Fruit fly (Drosophila melanogaster) whole organism, embryonic: ENCODE measurements around the gene ND-B17.2.

Experiments
- B-H1 ChIP-seq: fragments of 200-800 bp; sonication (Bioruptor generic); IDR thresholded peaks from 3 replicates; pipeline ENCODE4 v1.3.6; 2022; ENCODE audit warnings: missing biosample characterization, missing genetic modification characterization
- CG10267 ChIP-seq: fragments of 200-800 bp; sonication (Bioruptor generic); optimal IDR thresholded peaks from 2 replicates; lab custom pipeline; 2018; ENCODE audit warnings: missing biosample characterization, mild to moderate bottlenecking, missing genetic modification characterization, moderate library complexity
- CG10462 ChIP-seq: fragments of 200-800 bp; sonication (Bioruptor generic); optimal IDR thresholded peaks from 2 replicates; lab custom pipeline; 2016; ENCODE audit warnings: missing biosample characterization, missing genetic modification characterization
- CG10654 ChIP-seq: fragments of 200-800 bp; sonication (Bioruptor generic); optimal IDR thresholded peaks from 2 replicates; lab custom pipeline; 2016; ENCODE audit warnings: missing biosample characterization, missing genetic modification characterization
- CG11093 ChIP-seq: fragments of 200-800 bp; sonication (Bioruptor generic); IDR thresholded peaks from 3 replicates; pipeline ENCODE4 v1.3.6; 2022; ENCODE audit warnings: missing biosample characterization, missing genetic modification characterization
- CG12219 ChIP-seq: fragments of 200-800 bp; sonication (Bioruptor generic); optimal IDR thresholded peaks from 3 replicates; lab custom pipeline; 2018; ENCODE audit warnings: missing biosample characterization, mild to moderate bottlenecking, missing genetic modification characterization
- CG13894 ChIP-seq: fragments of 200-800 bp; sonication (Bioruptor generic); optimal IDR thresholded peaks from 3 replicates; lab custom pipeline; 2018; ENCODE audit warnings: missing biosample characterization, mild to moderate bottlenecking, missing genetic modification characterization, moderate library complexity
- CG14667 ChIP-seq: fragments of 200-800 bp; sonication (Bioruptor generic); IDR thresholded peaks from 2 replicates; pipeline ENCODE4 v1.3.6; 2022; ENCODE audit warnings: missing biosample characterization, missing genetic modification characterization
- CG15514 ChIP-seq: fragments of 200-800 bp; sonication (Bioruptor generic); optimal IDR thresholded peaks from 3 replicates; lab custom pipeline; 2017; ENCODE audit warnings: missing biosample characterization, missing genetic modification characterization, mild to moderate bottlenecking, moderate library complexity, missing genetic modification reagents
- CG17912 ChIP-seq: fragments of 200-800 bp; sonication (Bioruptor generic); optimal IDR thresholded peaks from 2 replicates; lab custom pipeline; 2018; ENCODE audit warnings: missing biosample characterization, mild to moderate bottlenecking, missing genetic modification characterization
- CG1832 ChIP-seq: fragments of 200-800 bp; sonication (Bioruptor generic); optimal IDR thresholded peaks from 2 replicates; lab custom pipeline; 2017; ENCODE audit warnings: missing biosample characterization, mild to moderate bottlenecking, missing genetic modification characterization, inconsistent platforms
- CG18599 ChIP-seq: fragments of 200-800 bp; sonication (Bioruptor generic); optimal IDR thresholded peaks from 3 replicates; lab custom pipeline; 2017; ENCODE audit warnings: missing biosample characterization, missing genetic modification characterization, mild to moderate bottlenecking, moderate library complexity, missing genetic modification reagents
- CG33557 ChIP-seq: fragments of 200-800 bp; sonication (Bioruptor generic); optimal IDR thresholded peaks from 2 replicates; lab custom pipeline; 2019; ENCODE audit warnings: missing biosample characterization, mild to moderate bottlenecking, missing genetic modification characterization, moderate library complexity
- CG4617 ChIP-seq: fragments of 200-800 bp; sonication (Bioruptor generic); optimal IDR thresholded peaks from 3 replicates; lab custom pipeline; 2016; ENCODE audit warnings: missing biosample characterization, missing genetic modification characterization, borderline replicate concordance
- CG6175 ChIP-seq: fragments of 200-800 bp; sonication (Bioruptor generic); IDR thresholded peaks from 3 replicates; pipeline ENCODE4 v1.3.6; 2022; ENCODE audit warnings: missing biosample characterization, missing genetic modification characterization
- CG6854 ChIP-seq: fragments of 200-800 bp; sonication (Bioruptor generic); optimal IDR thresholded peaks from 3 replicates; lab custom pipeline; 2017; ENCODE audit warnings: missing biosample characterization, mild to moderate bottlenecking, missing genetic modification characterization
- CG7786 ChIP-seq: fragments of 200-800 bp; sonication (Bioruptor generic); optimal IDR thresholded peaks from 2 replicates; lab custom pipeline; 2016; ENCODE audit warnings: missing biosample characterization, missing genetic modification characterization
- CG7987 ChIP-seq: fragments of 200-800 bp; sonication (Bioruptor generic); optimal IDR thresholded peaks from 2 replicates; lab custom pipeline; 2018; ENCODE audit warnings: missing biosample characterization, mild to moderate bottlenecking, missing genetic modification characterization, moderate library complexity
- CTCF ChIP-seq: fragments of 200-800 bp; sonication (Bioruptor generic); optimal IDR thresholded peaks from 2 replicates; lab custom pipeline; 2017; ENCODE audit warnings: missing biosample characterization, mild to moderate bottlenecking, missing genetic modification characterization, moderate library complexity
- Dip3 ChIP-seq: fragments of 200-800 bp; sonication (Bioruptor generic); optimal IDR thresholded peaks from 3 replicates; lab custom pipeline; 2016; ENCODE audit warnings: missing biosample characterization, missing genetic modification characterization
- E2f2 ChIP-seq: fragments of 200-800 bp; sonication (Bioruptor generic); IDR thresholded peaks from 2 replicates; pipeline ENCODE4 v1.3.6; 2022; ENCODE audit warnings: missing biosample characterization, missing genetic modification characterization
- ERR ChIP-seq: fragments of 200-800 bp; sonication (Bioruptor generic); optimal IDR thresholded peaks from 2 replicates; lab custom pipeline; 2016; ENCODE audit warnings: missing biosample characterization, missing genetic modification characterization
- Ets65A ChIP-seq: fragments of 200-800 bp; sonication (Bioruptor generic); peaks from one replicate; lab custom pipeline; 2016; ENCODE audit warnings: missing biosample characterization, missing genetic modification characterization
- Hsf ChIP-seq: fragments of 200-800 bp; sonication (Bioruptor generic); optimal IDR thresholded peaks from 3 replicates; lab custom pipeline; 2016; ENCODE audit warnings: missing biosample characterization, missing genetic modification characterization
- Jarid2 ChIP-seq: fragments of 200-800 bp; sonication (Bioruptor generic); optimal IDR thresholded peaks from 3 replicates; lab custom pipeline; 2017; ENCODE audit warnings: mild to moderate bottlenecking, missing biosample characterization, missing genetic modification reagents, missing genetic modification characterization
- Med ChIP-seq: fragments of 200-800 bp; sonication (Bioruptor generic); peaks from one replicate; lab custom pipeline; 2016; ENCODE audit warnings: missing biosample characterization, missing genetic modification characterization, mild to moderate bottlenecking, inconsistent platforms, moderate library complexity
- Mes4 ChIP-seq: fragments of 200-800 bp; sonication (Bioruptor generic); optimal IDR thresholded peaks from 2 replicates; lab custom pipeline; 2016; ENCODE audit warnings: missing biosample characterization, missing genetic modification characterization
- NFAT ChIP-seq: fragments of 200-800 bp; sonication (Bioruptor generic); IDR thresholded peaks from 2 replicates; pipeline ENCODE4 v1.3.6; 2022; ENCODE audit warnings: missing biosample characterization, missing genetic modification characterization
- Rfx ChIP-seq: fragments of 200-800 bp; sonication (Bioruptor generic); IDR thresholded peaks from 2 replicates; pipeline ENCODE4 v1.3.6; 2022; ENCODE audit warnings: missing biosample characterization, missing genetic modification characterization
- Spps ChIP-seq: fragments of 200-800 bp; sonication (Bioruptor generic); optimal IDR thresholded peaks from 2 replicates; lab custom pipeline; 2018; ENCODE audit warnings: missing biosample characterization, mild to moderate bottlenecking, missing genetic modification characterization
- TFAM ChIP-seq: fragments of 200-800 bp; sonication (Bioruptor generic); optimal IDR thresholded peaks from 2 replicates; lab custom pipeline; 2017; ENCODE audit warnings: missing biosample characterization, missing genetic modification characterization, inconsistent platforms
- Taf1 ChIP-seq: fragments of 200-800 bp; sonication (Bioruptor generic); IDR thresholded peaks from 2 replicates; pipeline ENCODE4 v1.3.6; 2022; ENCODE audit warnings: missing biosample characterization, missing genetic modification characterization
- Trl ChIP-seq, 3 experiments: fragments of >200 bp in 2 of 3; fragments of 200-800 bp in 1 of 3; sonication (Bioruptor generic) in 1 of 3; optimal IDR thresholded peaks; 2 replicates in 1 of 3; 3 replicates in 2 of 3; lab custom pipeline; 2016 to 2017; ENCODE audit warnings: missing biosample characterization in 1 of 3, missing genetic modification characterization in 1 of 3
- az2 ChIP-seq: fragments of 200-800 bp; sonication (Bioruptor generic); optimal IDR thresholded peaks from 3 replicates; lab custom pipeline; 2016; ENCODE audit warnings: missing biosample characterization, missing genetic modification characterization
- cato ChIP-seq: fragments of 200-800 bp; sonication (Bioruptor generic); optimal IDR thresholded peaks from 2 replicates; lab custom pipeline; 2016; ENCODE audit warnings: missing biosample characterization, missing genetic modification characterization, borderline replicate concordance
- danr ChIP-seq: fragments of 200-800 bp; sonication (Bioruptor generic); IDR thresholded peaks from 2 replicates; pipeline ENCODE4 v1.3.6; 2022; ENCODE audit warnings: missing biosample characterization, missing genetic modification characterization
- eve ChIP-seq, 2 experiments: fragments of >200 bp; optimal IDR thresholded peaks; 2 replicates each; lab custom pipeline; 2017; ENCODE audit warnings: missing biosample characterization in 2 of 2, missing genetic modification characterization in 2 of 2
- fd64A ChIP-seq: fragments of 200-800 bp; sonication (Bioruptor generic); optimal IDR thresholded peaks from 3 replicates; lab custom pipeline; 2018; ENCODE audit warnings: missing biosample characterization, mild to moderate bottlenecking, missing genetic modification characterization
- fu2 ChIP-seq: fragments of 200-800 bp; sonication (Bioruptor generic); optimal IDR thresholded peaks from 2 replicates; lab custom pipeline; 2016; ENCODE audit warnings: missing biosample characterization, missing genetic modification characterization
- gcm ChIP-seq: fragments of 200-800 bp; sonication (Bioruptor generic); optimal IDR thresholded peaks from 2 replicates; lab custom pipeline; 2019; ENCODE audit warnings: missing biosample characterization, mild to moderate bottlenecking, missing genetic modification characterization, moderate library complexity
- grn ChIP-seq: fragments of 200-800 bp; sonication (Bioruptor generic); optimal IDR thresholded peaks from 3 replicates; lab custom pipeline; 2017; ENCODE audit warnings: missing biosample characterization, missing genetic modification characterization
- gsb ChIP-seq: fragments of 200-800 bp; sonication (Bioruptor generic); IDR thresholded peaks from 2 replicates; pipeline ENCODE4 v1.3.6; 2022; ENCODE audit warnings: missing biosample characterization, missing genetic modification characterization
- gt ChIP-seq: fragments of 200-800 bp; sonication (Bioruptor generic); IDR thresholded peaks from 2 replicates; pipeline ENCODE4 v1.3.6; 2022; ENCODE audit warnings: missing biosample characterization, missing genetic modification characterization
- kni ChIP-seq: fragments of 200-800 bp; sonication (Bioruptor generic); optimal IDR thresholded peaks from 3 replicates; lab custom pipeline; 2017; ENCODE audit warnings: mild to moderate bottlenecking, missing biosample characterization, missing genetic modification reagents, missing genetic modification characterization
- lmd ChIP-seq: fragments of 200-800 bp; sonication (Bioruptor generic); IDR thresholded peaks from 2 replicates; pipeline ENCODE4 v1.3.6; 2022; ENCODE audit warnings: missing biosample characterization, missing genetic modification characterization
- maf-S ChIP-seq: fragments of 200-800 bp; sonication (Bioruptor generic); optimal IDR thresholded peaks from 2 replicates; lab custom pipeline; 2016; ENCODE audit warnings: missing biosample characterization, missing genetic modification characterization
- nau ChIP-seq: fragments of 200-800 bp; sonication (Bioruptor generic); optimal IDR thresholded peaks from 3 replicates; lab custom pipeline; 2017; ENCODE audit warnings: missing biosample characterization, mild to moderate bottlenecking, missing genetic modification characterization, missing genetic modification reagents
- oc ChIP-seq: fragments of 200-800 bp; sonication (Bioruptor generic); optimal IDR thresholded peaks from 2 replicates; lab custom pipeline; 2018; ENCODE audit warnings: missing biosample characterization, mild to moderate bottlenecking, missing genetic modification characterization, moderate library complexity
- pb ChIP-seq: fragments of 200-800 bp; sonication (Bioruptor generic); optimal IDR thresholded peaks from 3 replicates; lab custom pipeline; 2016; ENCODE audit warnings: missing biosample characterization, missing genetic modification characterization
- slou ChIP-seq: fragments of 200-800 bp; sonication (Bioruptor generic); optimal IDR thresholded peaks from 3 replicates; lab custom pipeline; 2016; ENCODE audit warnings: missing biosample characterization, missing genetic modification characterization
- tx ChIP-seq: fragments of 200-800 bp; sonication (Bioruptor generic); optimal IDR thresholded peaks from 2 replicates; lab custom pipeline; 2016; ENCODE audit warnings: missing biosample characterization, missing genetic modification characterization
- unc-4 ChIP-seq: fragments of 200-800 bp; sonication (Bioruptor generic); IDR thresholded peaks from 2 replicates; pipeline ENCODE4 v1.3.6; 2022; ENCODE audit warnings: missing biosample characterization, missing genetic modification characterization; ENCODE audit not compliant: partially characterized antibody

ND-B17.2 gene

dm6 chr2L:2585285-2585684 is 5.3 kb upstream of the ND-B17.2 start, which contains the start of gene Drp1 (continued):
- TF ChIP-seq kni (GFP tag; lab: Kevin White, UChicago) (no peak), CG10267 (tag; lab: Kevin White, UChicago) (peak; percentile 96), fd64A (GFP tag; lab: Kevin White, UChicago) (no peak), gsb (no peak), lmd (peak; percentile 44; the same call in 1 of the 2 replicates), CG1832 (GFP tag; lab: Kevin White, UChicago) (no peak), CG17912 (GFP tag; lab: Kevin White, UChicago) (peak; percentile 66), maf-S (GFP tag; lab: Kevin White, UChicago) (peak; percentile 42), CG33557 (GFP tag; lab: Kevin White, UChicago) (no peak), CG7786 (GFP tag; lab: Kevin White, UChicago) (peak; percentile 60), CG15514 (GFP tag; lab: Kevin White, UChicago) (peak; percentile 84), CTCF (GFP tag; lab: Kevin White, UChicago) (peak; percentile 93), danr (GFP tag; lab: Robert Waterston, UW) (no peak), Rfx (GFP tag; lab: Robert Waterston, UW) (peak; percentile 81), CG7987 (GFP tag; lab: Kevin White, UChicago) (peak; percentile 63), Jarid2 (GFP tag; lab: Kevin White, UChicago) (peak; percentile 25), CG4617 (GFP tag; lab: Kevin White, UChicago) (peak; percentile 65), nau (GFP tag; lab: Kevin White, UChicago) (no peak), ERR (peak; percentile 65), grn (GFP tag; lab: Kevin White, UChicago) (no peak), CG13894 (tag; lab: Kevin White, UChicago) (peak; percentile 46), Mes4 (GFP tag; lab: Kevin White, UChicago) (no peak), TFAM (GFP tag; lab: Kevin White, UChicago) (no peak), cato (no peak), CG14667 (GFP tag; lab: Robert Waterston, UW) (no peak), B-H1 (GFP tag; lab: Robert Waterston, UW) (no peak), az2 (GFP tag; lab: Kevin White, UChicago) (peak; percentile 14), Dip3 (peak; percentile 63), CG6175 (GFP tag; lab: Robert Waterston, UW) (no peak), fu2 (peak; percentile 63), Trl (optimal IDR thresholded peaks at IDR 0.05; lab: Kevin White, UChicago) (no peak), Trl (GFP tag; optimal IDR thresholded peaks at IDR 0.05; lab: Kevin White, UChicago) (peak; percentile 65), gt (GFP tag; lab: Robert Waterston, UW) (0 out of 2 replicates have a peak, but pooled peaks have one; percentile 24), Spps (tag; lab: Kevin White, UChicago) (no peak), Hsf (GFP tag; lab: Kevin White, UChicago) (peak; percentile 66), CG10462 (GFP tag; lab: Kevin White, UChicago) (no peak), slou (peak; percentile 25), CG6854 (no peak), eve (GFP tag; optimal IDR thresholded peaks at IDR 0.05; lab: Kevin White, UChicago) (no peak), Ets65A (GFP tag; lab: Kevin White, UChicago) (peak; percentile 90), tx (GFP tag; lab: Kevin White, UChicago) (peak; percentile 14), gcm (GFP tag; lab: Kevin White, UChicago) (no peak), CG10654 (GFP tag; lab: Kevin White, UChicago) (peak; percentile 19), unc-4 (GFP tag; lab: Robert Waterston, UW) (peak; percentile 73), oc (tag; lab: Kevin White, UChicago) (no peak), E2f2 (GFP tag; lab: Robert Waterston, UW) (peak; percentile 99), CG11093 (GFP tag; lab: Robert Waterston, UW) (no peak), CG18599 (no peak), NFAT (peak; percentile 68), CG12219 (GFP tag; lab: Kevin White, UChicago) (no peak), Taf1 (GFP tag; lab: Robert Waterston, UW) (no peak), pb (GFP tag; lab: Kevin White, UChicago) (no peak), Med (GFP tag; lab: Kevin White, UChicago) (peak; percentile 96)
